Fruit fly (Drosophila melanogaster): ENCODE data around the gene CG14563.

DNA sequence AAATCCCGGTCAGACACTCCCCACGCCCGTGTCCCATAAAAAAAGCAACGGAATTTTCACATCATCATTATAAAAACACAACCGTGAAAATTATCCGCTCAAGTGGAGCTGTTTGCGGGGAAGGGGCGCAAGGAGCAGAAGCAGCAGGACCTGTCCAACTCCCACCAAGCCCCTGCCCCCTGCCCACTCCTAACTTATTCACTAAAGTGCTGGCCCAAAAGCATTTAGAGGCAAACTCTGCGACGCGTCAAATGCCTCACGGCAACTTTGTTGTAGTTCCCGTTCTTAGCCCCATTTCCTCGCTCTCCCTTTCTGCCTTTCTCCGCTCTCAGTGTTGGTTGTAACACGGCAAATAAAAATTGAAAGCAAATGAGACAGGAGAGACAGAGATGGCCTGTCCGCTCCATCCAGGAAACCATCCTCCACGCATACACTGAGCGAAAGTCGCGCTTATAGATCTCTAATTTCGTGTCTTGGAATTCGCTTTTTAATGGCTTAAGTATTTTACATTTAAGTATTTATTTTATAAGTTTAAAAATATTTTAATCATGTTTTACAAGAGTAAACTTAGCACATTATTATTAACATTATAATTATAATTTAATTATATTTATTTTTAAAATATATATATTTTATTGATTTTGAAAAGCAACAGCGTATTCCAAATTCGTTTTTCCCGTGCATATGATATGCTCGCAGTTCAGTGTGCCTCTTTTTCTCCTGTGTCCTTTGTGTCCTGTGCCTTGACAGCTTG, 17.3 kb upstream of the CG14563 start:
- TF ChIP-seq CG11696 (GFP tag; IDR thresholded peaks at IDR 0.05) (no peak), bigmax (GFP tag; optimal IDR thresholded peaks at IDR 0.05) (no peak), br (optimal IDR thresholded peaks at IDR 0.05) (no peak), CG1529 (GFP tag; optimal IDR thresholded peaks at IDR 0.05) (no peak), zfh1 (GFP tag; IDR thresholded peaks at IDR 0.05) (no peak), nerfin-1 (tag; optimal IDR thresholded peaks at IDR 0.05) (no peak), CG10543 (GFP tag; optimal IDR thresholded peaks at IDR 0.05) (peak; percentile 38), Hr39 (optimal IDR thresholded peaks at IDR 0.05) (no peak), PHDP (tag; optimal IDR thresholded peaks at IDR 0.05) (no peak), Myb (GFP tag; optimal IDR thresholded peaks at IDR 0.05) (no peak)

Measured in whole organism, embryonic.